Fruit fly (Drosophila melanogaster) S2 (cell line): Measurements from ENCODE around the gene brm.

Experiments
- CG8478 ChIP-seq: fragments of >200 bp; optimal IDR thresholded peaks from 2 replicates; lab custom pipeline; 2018
- CTCF ChIP-seq, 2 experiments: fragments of >200 bp; optimal IDR thresholded peaks; 2 replicates each; lab custom pipeline; 2018

- TF ChIP-seq CTCF (optimal IDR thresholded peaks at IDR 0.05; lab: Kevin White, UChicago) (no peak), CG8478 (no peak)
Observed at dm6 chr3L:15981403-15981802, 1.3 kb downstream of the brm start.
